Worm (Caenorhabditis elegans): ENCODE results near the gene perm-5.

ce11 chrIV:5664375-5665004, 38.8 kb downstream of the perm-5 start, which contains the start of gene bec-1:
- no peak for TF ChIP-seq flt-1 (GFP tag; IDR thresholded peaks at IDR 0.05)
- no peak for TF ChIP-seq cog-1 (tag; optimal IDR thresholded peaks at IDR 0.05)
- no peak for TF ChIP-seq tab-1 (GFP tag; IDR thresholded peaks at IDR 0.05)
- no peak for TF ChIP-seq ref-1 (GFP tag; conservative IDR thresholded peaks at IDR 0.05)
- no peak for TF ChIP-seq med-1 (GFP tag; optimal IDR thresholded peaks at IDR 0.05; ENCODE audit: insufficient read depth)
- no peak for TF ChIP-seq klf-2 (GFP tag; conservative IDR thresholded peaks at IDR 0.05)
- TF ChIP-seq T22C8.4 (GFP tag; IDR thresholded peaks at IDR 0.05) = no peak
- no peak for TF ChIP-seq ztf-29 (GFP tag; IDR thresholded peaks at IDR 0.05)
- no peak for TF ChIP-seq ztf-23 (GFP tag; IDR thresholded peaks at IDR 0.05)

Measured in whole organism, midembryonic.